Fruit fly (Drosophila melanogaster): ENCODE results near the gene RhoGAPp190.

DNA sequence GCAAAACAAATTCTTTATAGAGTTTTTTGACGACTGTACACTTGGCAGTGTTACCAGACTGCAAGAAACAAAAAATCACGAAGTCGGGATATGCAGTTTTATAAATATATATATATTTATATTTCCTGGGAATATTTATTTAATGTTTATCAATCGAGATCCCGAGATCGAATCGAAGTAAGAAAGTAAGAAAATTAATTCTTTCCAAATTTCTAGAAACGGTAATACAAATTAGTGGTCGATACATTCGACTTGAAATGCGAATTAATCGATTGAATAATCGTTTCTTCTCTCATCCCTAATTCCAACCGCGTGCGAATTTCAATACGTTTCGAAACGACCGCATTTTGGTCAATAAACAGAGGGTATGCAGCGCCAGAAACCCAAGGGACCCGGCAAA is 16.4 kb downstream of the RhoGAPp190 start, which contains the start of the genes CG8289 and CG5800:
- TF ChIP-seq CG10348 (GFP tag; IDR thresholded peaks at IDR 0.05) (no peak), CG8301 (tag; optimal IDR thresholded peaks at IDR 0.05) (no peak), D1 (tag; optimal IDR thresholded peaks at IDR 0.05) (no peak), CG13204 (GFP tag; optimal IDR thresholded peaks at IDR 0.05) (no peak)
